Fruit fly (Drosophila melanogaster) Kc167 (cell line): ENCODE results near the gene Sfp93F.
"Not testable (repeated sequence)": the region's sequence is repeated elsewhere in the genome, so short reads cannot be mapped to it uniquely, and the experiment has no call there.

Experiments used
- Myc ChIP-seq: fragments of >200 bp; optimal IDR thresholded peaks from 2 replicates; lab custom pipeline; 2017; ENCODE audit warnings: missing external identifiers
- Sin3A ChIP-seq: fragments of >200 bp; optimal IDR thresholded peaks from 2 replicates; lab custom pipeline; 2018; ENCODE audit warnings: missing external identifiers
- h ChIP-seq: fragments of >200 bp; optimal IDR thresholded peaks from 3 replicates; lab custom pipeline; 2018; ENCODE audit warnings: missing external identifiers
- insv ChIP-seq: fragments of >200 bp; optimal IDR thresholded peaks from 3 replicates; lab custom pipeline; 2018; ENCODE audit warnings: missing external identifiers
- psq ChIP-seq: fragments of >200 bp; optimal IDR thresholded peaks from 2 replicates; lab custom pipeline; 2017; ENCODE audit warnings: missing external identifiers
- ttk ChIP-seq: sonication (Bioruptor generic); optimal IDR thresholded peaks from 2 replicates; lab custom pipeline; 2017; ENCODE audit warnings: missing external identifiers

Gene Sfp93F

dm6 chr3R:21736196-21736595 lies at the start of gene Sfp93F:
Sfp93F (minus strand) TSS chr3R:21736296.
- TF ChIP-seq h (lab: Kevin White, UChicago); psq; insv (lab: Kevin White, UChicago): not testable (repeated sequence)

- TF ChIP-seq psq (no peak), insv (lab: Kevin White, UChicago) (no peak)
Observed at dm6 chr3R:21782295-21782922, 46.3 kb upstream of the Sfp93F start, which contains the start of gene tsl. tsl (minus strand) TSS chr3R:21782536.

- no peak for TF ChIP-seq Sin3A (lab: Kevin White, UChicago)
- no peak for TF ChIP-seq ttk (lab: Kevin White, UChicago)
- TF ChIP-seq h (lab: Kevin White, UChicago), result no peak
- no peak for TF ChIP-seq Myc (lab: Kevin White, UChicago)
- no peak for TF ChIP-seq insv (lab: Kevin White, UChicago)
- no peak for TF ChIP-seq psq
Observed at dm6 chr3R:21781448-21781847, 45.4 kb upstream of the Sfp93F start.

DNA sequence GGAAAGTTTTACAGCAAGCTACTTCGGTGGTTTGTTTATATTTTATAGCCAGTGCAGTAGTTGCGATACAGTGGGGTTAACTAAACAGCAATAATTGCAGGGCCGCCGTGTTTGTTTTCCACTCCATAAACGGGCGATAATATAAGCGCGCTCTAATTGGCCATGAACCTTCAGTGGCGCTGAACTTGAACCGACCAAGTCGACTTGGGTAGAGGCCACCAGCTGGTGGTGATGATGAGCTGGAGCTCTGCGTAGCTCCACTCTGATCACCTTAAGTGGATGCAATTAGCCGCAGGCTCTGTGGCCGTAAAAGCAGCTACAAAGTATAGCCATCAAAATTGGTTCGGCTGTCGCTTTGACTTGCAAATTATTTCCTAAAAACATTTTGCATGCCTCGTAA lies 44.0 kb upstream of the Sfp93F start:
- TF ChIP-seq ttk (lab: Kevin White, UChicago), result no peak
- TF ChIP-seq h (lab: Kevin White, UChicago), result no peak
- no peak for TF ChIP-seq Myc (lab: Kevin White, UChicago)
- TF ChIP-seq insv (lab: Kevin White, UChicago), result no peak
- TF ChIP-seq psq, result no peak
- TF ChIP-seq Sin3A (lab: Kevin White, UChicago), result no peak

DNA sequence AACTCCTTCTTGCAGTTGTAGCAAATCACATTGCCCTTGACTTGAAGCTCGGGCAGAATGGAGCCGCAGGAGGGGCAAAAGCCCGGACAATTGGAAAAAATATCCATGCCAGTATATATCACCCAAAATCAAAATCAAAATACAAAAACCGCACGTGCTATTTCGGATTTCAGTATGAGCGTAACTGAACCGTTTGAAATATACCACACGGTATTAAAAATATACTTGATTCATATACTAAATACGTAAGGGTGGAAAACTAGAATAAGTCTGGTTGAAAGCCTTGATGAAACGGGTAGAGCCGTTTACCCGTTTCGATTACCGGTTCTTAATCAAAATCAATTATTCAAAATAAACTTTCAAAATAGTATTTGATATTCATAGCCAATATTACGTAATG lies 41.6 kb upstream of the Sfp93F start, which contains the start of gene Polr1H:
Gene Polr1H, minus strand, starts transcription at position 188 of the 400 bp plus-strand sequence.
- no peak for TF ChIP-seq Sin3A (lab: Kevin White, UChicago)
- TF ChIP-seq insv (lab: Kevin White, UChicago), result no peak
- no peak for TF ChIP-seq ttk (lab: Kevin White, UChicago)
- no peak for TF ChIP-seq psq
- no peak for TF ChIP-seq h (lab: Kevin White, UChicago)
- no peak for TF ChIP-seq Myc (lab: Kevin White, UChicago)

- TF ChIP-seq psq (no peak), Myc (lab: Kevin White, UChicago) (no peak), ttk (lab: Kevin White, UChicago) (no peak), Sin3A (lab: Kevin White, UChicago) (no peak), insv (lab: Kevin White, UChicago) (no peak), h (lab: Kevin White, UChicago) (no peak)
Observed at dm6 chr3R:21775766-21776165, 39.7 kb upstream of the Sfp93F start, which contains the start of the genes GABA-B-R2 and CG6800. GABA-B-R2 (minus strand) TSS chr3R:21775840. CG6800 (plus strand) TSS chr3R:21776138.

DNA sequence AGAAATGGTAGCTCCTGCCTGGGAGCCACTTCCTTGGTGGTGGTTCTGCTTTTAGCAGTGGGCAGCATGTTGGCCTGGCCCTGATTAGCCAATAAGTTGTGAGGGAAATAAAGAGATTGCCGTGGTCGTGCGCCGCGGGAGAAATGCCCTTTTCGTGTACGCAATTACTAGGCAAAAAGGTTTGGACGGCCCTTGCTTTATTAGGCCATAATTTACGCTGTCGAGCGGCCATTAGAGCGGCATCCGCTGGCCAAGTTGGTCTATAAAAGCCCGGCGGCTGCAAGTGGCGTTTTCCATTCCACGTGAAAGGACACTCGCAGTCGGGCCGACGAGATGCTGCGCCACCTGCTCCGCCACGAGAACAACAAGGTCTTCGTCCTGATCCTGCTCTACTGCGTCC lies 33.1 kb upstream of the Sfp93F start, which contains the start of gene Burs:
Gene Burs, plus strand, starts transcription at position 301 of the 400 bp plus-strand sequence.
- TF ChIP-seq ttk (lab: Kevin White, UChicago) (no peak), Myc (lab: Kevin White, UChicago) (no peak), psq (no peak), h (lab: Kevin White, UChicago) (no peak), Sin3A (lab: Kevin White, UChicago) (no peak), insv (lab: Kevin White, UChicago) (no peak)

DNA sequence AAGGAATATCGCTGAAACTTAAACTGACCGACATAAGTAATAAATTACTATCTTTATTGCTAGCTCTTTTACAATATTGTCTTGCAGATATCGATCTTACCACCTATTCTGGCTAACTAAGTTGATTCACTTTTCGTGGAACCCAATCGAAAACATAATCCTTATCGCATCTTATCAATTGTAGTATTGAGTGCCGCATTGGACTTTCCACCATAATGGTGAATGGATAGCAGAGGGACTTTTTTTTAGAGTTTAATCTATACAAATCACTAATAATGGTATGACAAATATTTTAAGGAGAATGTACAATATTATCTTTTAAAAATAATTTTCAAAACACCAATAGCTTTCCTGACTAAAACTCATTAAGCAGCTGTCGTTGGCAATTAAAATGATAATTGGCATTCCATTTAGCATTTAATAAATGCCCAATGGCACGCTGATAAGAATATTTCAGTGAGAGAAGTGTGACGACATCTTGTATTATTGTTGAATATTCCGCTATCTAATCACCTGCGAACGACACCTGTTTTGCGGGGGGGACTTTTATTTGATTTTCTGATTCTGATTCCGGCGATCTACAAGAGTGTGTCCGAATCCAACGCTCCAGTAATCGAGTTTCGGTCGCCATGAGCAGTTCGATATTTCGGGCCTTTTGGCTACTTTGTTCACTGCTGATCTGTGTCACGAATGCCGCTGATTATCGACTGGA lies 22.2 kb upstream of the Sfp93F start, which contains the start of gene CG42335:
Gene CG42335, plus strand, starts transcription at position 620 of the 712 bp plus-strand sequence.
- TF ChIP-seq h (lab: Kevin White, UChicago), result no peak
- no peak for TF ChIP-seq ttk (lab: Kevin White, UChicago)
- TF ChIP-seq insv (lab: Kevin White, UChicago), result no peak
- no peak for TF ChIP-seq Sin3A (lab: Kevin White, UChicago)
- TF ChIP-seq psq, result no peak
- TF ChIP-seq Myc (lab: Kevin White, UChicago), result no peak

DNA sequence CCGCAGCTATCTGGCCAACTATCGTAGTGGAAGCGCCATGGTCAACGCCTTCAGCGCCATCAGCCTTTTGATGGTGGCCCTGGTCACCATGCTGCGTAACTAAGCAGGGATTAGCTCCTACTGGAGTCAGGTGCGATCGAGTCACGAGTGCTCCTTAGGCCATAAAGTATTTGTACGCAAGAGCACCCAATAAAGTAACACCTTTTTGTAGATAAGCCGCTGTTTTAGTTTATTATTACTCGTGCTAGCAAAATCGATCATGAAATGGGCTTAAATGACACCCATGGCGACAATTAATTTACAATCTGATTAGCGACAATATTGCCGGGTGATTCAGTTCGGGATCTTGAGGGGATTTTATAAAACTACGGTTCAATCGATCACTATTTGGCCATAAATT lies 21.5 kb upstream of the Sfp93F start:
- TF ChIP-seq insv (lab: Kevin White, UChicago) (no peak), ttk (lab: Kevin White, UChicago) (no peak), Myc (lab: Kevin White, UChicago) (no peak), Sin3A (lab: Kevin White, UChicago) (no peak), psq (no peak), h (lab: Kevin White, UChicago) (no peak)

DNA sequence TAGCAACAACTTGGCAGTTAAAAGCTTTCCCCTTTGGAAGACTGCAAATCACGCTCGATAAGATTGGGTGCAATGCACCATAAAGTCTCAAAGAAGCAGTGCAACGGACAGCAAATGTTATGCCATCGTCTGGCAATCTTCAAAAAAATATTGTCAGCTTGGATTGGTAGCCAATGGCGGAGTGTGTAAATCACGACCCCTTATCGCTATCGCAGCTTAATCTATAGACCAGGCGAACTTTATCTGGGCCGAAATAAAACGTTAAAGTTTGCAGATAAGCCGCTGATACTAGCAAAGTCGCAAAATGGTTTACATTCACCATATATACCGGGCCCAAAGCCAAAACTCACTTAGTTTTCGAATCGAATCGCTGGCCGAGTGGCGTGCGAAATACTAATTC lies 17.9 kb upstream of the Sfp93F start, which contains the start of gene CG31198:
Gene CG31198, plus strand, starts transcription at position 351 of the 400 bp plus-strand sequence.
- TF ChIP-seq h (lab: Kevin White, UChicago), result no peak
- no peak for TF ChIP-seq Sin3A (lab: Kevin White, UChicago)
- TF ChIP-seq Myc (lab: Kevin White, UChicago), result no peak
- no peak for TF ChIP-seq ttk (lab: Kevin White, UChicago)
- no peak for TF ChIP-seq psq
- TF ChIP-seq insv (lab: Kevin White, UChicago), result no peak

DNA sequence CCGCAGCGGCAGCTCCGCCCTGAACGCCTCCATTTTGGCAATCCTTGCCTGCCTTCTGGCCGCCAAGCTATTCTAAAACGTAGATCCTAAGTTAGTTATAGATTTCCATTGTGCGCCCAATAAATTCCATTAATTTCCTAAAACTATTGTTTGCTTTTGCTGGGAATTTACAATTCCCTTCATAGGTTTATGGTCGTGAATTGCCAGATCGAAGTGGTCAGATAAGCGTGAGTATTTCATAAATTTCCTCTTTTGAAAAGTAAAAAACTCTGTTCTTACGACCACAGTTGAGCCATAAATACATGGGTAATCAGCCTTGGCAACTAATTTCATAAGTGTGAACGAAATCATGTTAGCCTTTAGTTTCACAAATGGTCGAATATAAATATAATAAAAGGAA lies 17.0 kb upstream of the Sfp93F start:
- no peak for TF ChIP-seq Sin3A (lab: Kevin White, UChicago)
